Worm (Caenorhabditis elegans): ENCODE measurements around the gene mrpl-49.

The mrpl-49 gene

DNA sequence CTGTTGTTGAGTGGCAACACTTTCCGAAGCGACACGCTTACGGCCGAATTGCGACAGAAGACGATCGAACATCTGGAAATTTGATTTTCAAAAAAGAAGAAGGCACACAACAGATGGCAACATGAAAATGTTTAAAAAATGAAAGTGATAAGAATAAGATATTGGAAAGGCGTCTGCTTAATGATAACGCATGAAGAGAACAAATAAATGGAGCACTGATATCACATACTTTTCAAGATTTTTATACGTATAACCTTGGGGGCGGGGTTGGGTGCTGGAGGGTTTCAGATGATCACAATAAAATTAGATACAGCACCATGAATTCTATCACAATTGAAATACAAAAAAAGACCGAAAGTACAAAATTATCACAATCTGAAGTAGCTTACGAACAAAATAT is 16.5 kb downstream of the mrpl-49 start, which contains the start of gene C15C8.7 (continued):
- no peak for TF ChIP-seq ZK546.5 (tag; optimal IDR thresholded peaks at IDR 0.05)
- TF ChIP-seq tra-1 (GFP tag; IDR thresholded peaks at IDR 0.05), result no peak
- TF ChIP-seq snpc-1.2 (GFP tag; IDR thresholded peaks at IDR 0.05), result no peak
- no peak for TF ChIP-seq lin-39 (tag; optimal IDR thresholded peaks at IDR 0.05)
- TF ChIP-seq spr-1 (tag; optimal IDR thresholded peaks at IDR 0.05), result no peak
- no peak for TF ChIP-seq Y48G9A.11 (GFP tag; IDR thresholded peaks at IDR 0.05)
- TF ChIP-seq unc-130 (GFP tag; optimal IDR thresholded peaks at IDR 0.05), result no peak
- TF ChIP-seq Y5F2A.4 (GFP tag; optimal IDR thresholded peaks at IDR 0.05), result no peak
- TF ChIP-seq hmg-1.1 (GFP tag; IDR thresholded peaks at IDR 0.05), result no peak
- no peak for TF ChIP-seq ceh-44 (GFP tag; IDR thresholded peaks at IDR 0.05)
- no peak for TF ChIP-seq zip-11 (GFP tag; IDR thresholded peaks at IDR 0.05)
- no peak for TF ChIP-seq mdl-1 (tag; optimal IDR thresholded peaks at IDR 0.05)
- TF ChIP-seq dpl-1 (GFP tag; optimal IDR thresholded peaks at IDR 0.05), result no peak
- TF ChIP-seq hlh-11 (tag; optimal IDR thresholded peaks at IDR 0.05), result peak; percentile 50
- no peak for TF ChIP-seq spr-3 (GFP tag; optimal IDR thresholded peaks at IDR 0.05)
- no peak for TF ChIP-seq nhr-6 (tag; optimal IDR thresholded peaks at IDR 0.05)
- no peak for TF ChIP-seq ZK337.2 (GFP tag; IDR thresholded peaks at IDR 0.05)
- no peak for TF ChIP-seq nhr-111 (GFP tag; optimal IDR thresholded peaks at IDR 0.05)
- TF ChIP-seq unc-62 (GFP tag; optimal IDR thresholded peaks at IDR 0.05 in 1 of 2), result no peak
- no peak for TF ChIP-seq unc-62 (tag; optimal IDR thresholded peaks at IDR 0.05)
- TF ChIP-seq nhr-10 (tag; optimal IDR thresholded peaks at IDR 0.05), result no peak
- no peak for TF ChIP-seq daf-16 (GFP tag; optimal IDR thresholded peaks at IDR 0.05)
- peak; percentile 51 for TF ChIP-seq daf-16 (tag; optimal IDR thresholded peaks at IDR 0.05)
- TF ChIP-seq egl-27 (tag; optimal IDR thresholded peaks at IDR 0.05), result no peak
- TF ChIP-seq aly-2 (tag; optimal IDR thresholded peaks at IDR 0.05), result no peak
- TF ChIP-seq saeg-2 (GFP tag; IDR thresholded peaks at IDR 0.05), result no peak
- no peak for TF ChIP-seq zfp-2 (tag; optimal IDR thresholded peaks at IDR 0.05)
- no peak for TF ChIP-seq lsy-2 (tag; optimal IDR thresholded peaks at IDR 0.05)
- TF ChIP-seq ctbp-1 (GFP tag; IDR thresholded peaks at IDR 0.05), result no peak

DNA sequence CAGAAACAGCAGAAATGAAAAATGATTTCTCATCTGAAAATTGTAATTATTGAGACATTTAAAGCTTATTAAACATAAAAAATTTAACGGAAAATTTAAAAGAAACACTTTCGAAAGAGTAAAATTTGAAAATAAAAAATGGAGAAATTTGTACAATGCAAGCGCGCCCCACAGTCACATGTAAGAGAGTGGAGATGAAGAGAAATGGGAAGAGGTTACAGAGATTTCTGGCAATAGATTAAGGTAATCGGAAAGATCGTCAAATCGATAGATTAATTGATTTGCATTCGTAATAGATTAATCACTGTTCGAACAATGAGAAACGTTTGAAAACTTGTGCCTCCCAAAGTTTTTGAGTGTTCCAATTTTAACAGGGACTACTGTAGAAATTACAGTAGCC is 19.0 kb downstream of the mrpl-49 start, which contains the start of gene C15C8.4:
Gene C15C8.4 (minus strand): TSS at position 33 of the 400 bp plus-strand sequence.
- TF ChIP-seq zip-11 (GFP tag; IDR thresholded peaks at IDR 0.05) (no peak), zfp-2 (tag; optimal IDR thresholded peaks at IDR 0.05) (no peak), Y75B8A.6 (GFP tag; IDR thresholded peaks at IDR 0.05) (no peak), ceh-32 (tag; optimal IDR thresholded peaks at IDR 0.05; ENCODE audit: poor library complexity) (no peak), zfp-3 (GFP tag; conservative IDR thresholded peaks at IDR 0.05) (no peak), nhr-6 (tag; optimal IDR thresholded peaks at IDR 0.05) (peak; percentile 54), nhr-11 (tag; optimal IDR thresholded peaks at IDR 0.05) (no peak), spr-3 (GFP tag; optimal IDR thresholded peaks at IDR 0.05) (no peak), aha-1 (tag) (no peak), ztf-11 (tag; optimal IDR thresholded peaks at IDR 0.05) (no peak), dpl-1 (GFP tag; optimal IDR thresholded peaks at IDR 0.05) (peak; percentile 17)

DNA sequence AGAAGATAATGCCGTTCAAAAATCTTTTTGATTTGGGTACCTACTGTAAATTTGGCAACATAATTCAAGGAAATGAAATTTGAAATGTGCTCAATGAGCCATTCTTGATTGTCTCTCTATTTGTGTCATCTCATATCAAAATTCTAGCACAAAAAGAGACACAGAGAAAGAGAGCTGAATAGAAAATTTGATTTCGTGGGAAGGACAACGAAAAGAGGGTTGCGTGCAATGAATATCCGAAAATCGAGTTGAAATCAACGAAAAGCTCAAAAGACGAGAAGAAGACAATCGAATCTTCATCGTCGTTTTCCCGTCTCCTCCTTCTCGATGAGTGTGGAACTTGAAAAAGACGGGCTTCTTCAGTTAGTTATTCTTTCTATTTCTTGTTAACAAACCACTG is 19.4 kb downstream of the mrpl-49 start, which contains the start of gene C15C8.5:
Gene C15C8.5 (plus strand): TSS at position 152 of the 400 bp plus-strand sequence.
- peak; percentile 91 for TF ChIP-seq ces-1 (GFP tag; optimal IDR thresholded peaks at IDR 0.05)
- TF ChIP-seq fos-1 (tag; optimal IDR thresholded peaks at IDR 0.05), result no peak
- TF ChIP-seq fkh-10 (GFP tag; optimal IDR thresholded peaks at IDR 0.05), result peak; percentile 97
- no peak for TF ChIP-seq Y105C5A.15 (GFP tag; IDR thresholded peaks at IDR 0.05)
- TF ChIP-seq saeg-2 (GFP tag; IDR thresholded peaks at IDR 0.05), result no peak
- TF ChIP-seq Y48G9A.11 (GFP tag; IDR thresholded peaks at IDR 0.05), result no peak
- no peak for TF ChIP-seq nhr-10 (tag; optimal IDR thresholded peaks at IDR 0.05)
- TF ChIP-seq R02D3.7 (tag; optimal IDR thresholded peaks at IDR 0.05), result no peak
- no peak for TF ChIP-seq daf-16 (GFP tag; optimal IDR thresholded peaks at IDR 0.05)
- TF ChIP-seq daf-16 (tag; optimal IDR thresholded peaks at IDR 0.05), result no peak
- TF ChIP-seq skn-1 (tag; optimal IDR thresholded peaks at IDR 0.05), result no peak
